Fruit fly (Drosophila melanogaster): ENCODE results near the gene kairos.

dm6 chrX:18404632-18405238 is 48.7 kb upstream of the kairos start:
- TF ChIP-seq pan (optimal IDR thresholded peaks at IDR 0.05) (peak; percentile 70), Myc (optimal IDR thresholded peaks at IDR 0.05) (no peak), fru (GFP tag; optimal IDR thresholded peaks at IDR 0.05) (peak; percentile 0), Dfd (GFP tag; optimal IDR thresholded peaks at IDR 0.05) (no peak), CG32264 (GFP tag; optimal IDR thresholded peaks at IDR 0.05) (no peak), dmrt93B (GFP tag; optimal IDR thresholded peaks at IDR 0.05) (no peak), Abd-B (GFP tag; optimal IDR thresholded peaks at IDR 0.05) (no peak), br (GFP tag; optimal IDR thresholded peaks at IDR 0.05) (peak; percentile 91), Hr78 (GFP tag; optimal IDR thresholded peaks at IDR 0.05) (no peak), OdsH (GFP tag; optimal IDR thresholded peaks at IDR 0.05) (no peak), rgr (GFP tag; optimal IDR thresholded peaks at IDR 0.05) (no peak)

Measured in whole organism, wandering third instar larva.